Worm (Caenorhabditis elegans) whole organism, young adult: ENCODE measurements around the gene D2089.8.

Source experiments
- B0019.2 ChIP-seq: fragments of 200-800 bp; sonication (Bioruptor generic); conservative IDR thresholded peaks from 2 replicates; pipeline ENCODE4 v1.3.6; 2022; ENCODE audit warnings: missing genetic modification reagents, missing genetic modification characterization, missing compliant biosample characterization
- B0035.1 ChIP-seq: sonication (generic microtip); optimal IDR thresholded peaks from 2 replicates; lab custom pipeline; 2016; ENCODE audit warnings: missing genetic modification characterization, mild to moderate bottlenecking, missing compliant biosample characterization, missing genotype, missing genetic modification reagents
- C06A6.2 ChIP-seq: fragments of 200-800 bp; sonication (Bioruptor generic); conservative IDR thresholded peaks from 2 replicates; pipeline ENCODE4 v1.3.6; 2022; ENCODE audit warnings: missing genetic modification characterization, missing compliant biosample characterization
- D2030.7 ChIP-seq: fragments of 200-800 bp; sonication (Bioruptor generic); IDR thresholded peaks from 2 replicates; pipeline ENCODE4 v1.3.6; 2022; ENCODE audit warnings: missing genetic modification reagents, missing genetic modification characterization, missing compliant biosample characterization
- F22D6.2 ChIP-seq: sonication (generic microtip); optimal IDR thresholded peaks from 2 replicates; lab custom pipeline; 2016; ENCODE audit warnings: mild to moderate bottlenecking, missing genetic modification characterization, missing compliant biosample characterization
- F33H1.4 ChIP-seq: fragments of 200-800 bp; sonication (Bioruptor generic); IDR thresholded peaks from 2 replicates; pipeline ENCODE4 v1.3.6; 2022; ENCODE audit warnings: missing genetic modification reagents, missing genetic modification characterization, missing compliant biosample characterization
- F49E8.2 ChIP-seq: sonication (generic microtip); optimal IDR thresholded peaks from 3 replicates; lab custom pipeline; 2017; ENCODE audit warnings: missing genetic modification characterization, mild to moderate bottlenecking, missing compliant biosample characterization, antibody characterized with exemption, moderate library complexity; ENCODE audit not compliant: insufficient read depth
- F55B11.4 ChIP-seq: sonication (generic microtip); optimal IDR thresholded peaks from 2 replicates; lab custom pipeline; 2016; ENCODE audit warnings: missing compliant biosample characterization, missing genetic modification characterization, borderline replicate concordance; ENCODE audit not compliant: insufficient read depth
- T07F8.4 ChIP-seq: sonication (generic microtip); optimal IDR thresholded peaks from 2 replicates; lab custom pipeline; 2016; ENCODE audit warnings: mild to moderate bottlenecking, missing genetic modification characterization, moderate library complexity, missing compliant biosample characterization
- T26A5.8 ChIP-seq: sonication (generic microtip); optimal IDR thresholded peaks from 2 replicates; lab custom pipeline; 2016; ENCODE audit warnings: missing genetic modification characterization, missing compliant biosample characterization
- Y53G8AR.9 ChIP-seq: fragments of 200-800 bp; sonication (Bioruptor generic); conservative IDR thresholded peaks from 2 replicates; pipeline ENCODE4 v1.3.6; 2022; ENCODE audit warnings: missing genetic modification reagents, missing genetic modification characterization, missing compliant biosample characterization
- Y56A3A.18 ChIP-seq: fragments of 200-800 bp; sonication (Bioruptor generic); IDR thresholded peaks from 2 replicates; pipeline ENCODE4 v1.3.6; 2022; ENCODE audit warnings: missing genetic modification reagents, missing genetic modification characterization, missing compliant biosample characterization
- Y79H2A.3 ChIP-seq: fragments of 200-800 bp; sonication (Bioruptor generic); conservative IDR thresholded peaks from 2 replicates; pipeline ENCODE4 v1.3.6; 2022; ENCODE audit warnings: missing genetic modification reagents, missing genetic modification characterization, missing compliant biosample characterization
- Y95B8A.8 ChIP-seq: fragments of 200-800 bp; sonication (Bioruptor generic); IDR thresholded peaks from 2 replicates; pipeline ENCODE4 v1.3.6; 2022; ENCODE audit warnings: missing genetic modification reagents, missing genetic modification characterization, missing compliant biosample characterization
- atf-7 ChIP-seq: sonication (generic microtip); optimal IDR thresholded peaks from 2 replicates; lab custom pipeline; 2017; ENCODE audit warnings: mild to moderate bottlenecking, missing genetic modification characterization, missing compliant biosample characterization
- athp-1 ChIP-seq: sonication (generic microtip); optimal IDR thresholded peaks from 2 replicates; lab custom pipeline; 2017; ENCODE audit warnings: mild to moderate bottlenecking, missing genetic modification characterization, missing compliant biosample characterization
- attf-3 ChIP-seq: fragments of 200-800 bp; sonication (Bioruptor generic); conservative IDR thresholded peaks from 2 replicates; pipeline ENCODE4 v1.3.6; 2022; ENCODE audit warnings: missing genetic modification reagents, missing genetic modification characterization, missing compliant biosample characterization
- attf-5 ChIP-seq: fragments of 200-800 bp; sonication (Bioruptor generic); optimal IDR thresholded peaks from 2 replicates; lab custom pipeline; 2018; ENCODE audit warnings: mild to moderate bottlenecking, missing genetic modification characterization, missing compliant biosample characterization
- bed-1 ChIP-seq: fragments of 200-800 bp; sonication (Bioruptor generic); IDR thresholded peaks from 2 replicates; pipeline ENCODE4 v1.3.6; 2022; ENCODE audit warnings: missing genetic modification reagents, missing genetic modification characterization, missing compliant biosample characterization
- cebp-2 ChIP-seq: fragments of 200-800 bp; sonication (Bioruptor generic); IDR thresholded peaks from 2 replicates; pipeline ENCODE4 v1.3.6; 2022; ENCODE audit warnings: missing genetic modification characterization, missing compliant biosample characterization
- ceh-100 ChIP-seq: fragments of 200-800 bp; sonication (Bioruptor generic); IDR thresholded peaks from 2 replicates; pipeline ENCODE4 v1.3.6; 2022; ENCODE audit warnings: missing genetic modification reagents, missing genetic modification characterization, missing compliant biosample characterization
- ceh-91 ChIP-seq: fragments of 200-800 bp; sonication (Bioruptor generic); IDR thresholded peaks from 2 replicates; pipeline ENCODE4 v1.3.6; 2022; ENCODE audit warnings: missing genetic modification reagents, missing genetic modification characterization, missing compliant biosample characterization
- chd-7 ChIP-seq: sonication (generic microtip); optimal IDR thresholded peaks from 2 replicates; lab custom pipeline; 2016; ENCODE audit warnings: mild to moderate bottlenecking, missing genetic modification characterization, moderate library complexity, missing compliant biosample characterization
- dpff-1 ChIP-seq: sonication (generic microtip); optimal IDR thresholded peaks from 2 replicates; lab custom pipeline; 2017; ENCODE audit warnings: mild to moderate bottlenecking, missing genetic modification characterization, missing compliant biosample characterization
- ets-4 ChIP-seq: fragments of 200-800 bp; sonication (Bioruptor generic); optimal IDR thresholded peaks from 2 replicates; lab custom pipeline; 2018; ENCODE audit warnings: mild to moderate bottlenecking, missing genetic modification characterization, missing compliant biosample characterization
- fkh-3 ChIP-seq: sonication (generic microtip); optimal IDR thresholded peaks from 2 replicates; lab custom pipeline; 2016; ENCODE audit warnings: mild to moderate bottlenecking, missing genetic modification characterization, missing compliant biosample characterization
- him-1 ChIP-seq: sonication (generic microtip); optimal IDR thresholded peaks from 2 replicates; lab custom pipeline; 2016; ENCODE audit warnings: missing genotype, missing genetic modification reagents, missing genetic modification characterization, missing compliant biosample characterization
- hmg-1.2 ChIP-seq: fragments of 200-800 bp; sonication (Bioruptor generic); IDR thresholded peaks from 2 replicates; pipeline ENCODE4 v1.3.6; 2022; ENCODE audit warnings: missing genetic modification reagents, missing genetic modification characterization, missing compliant biosample characterization
- hsf-1 ChIP-seq: fragments of 200-800 bp; sonication (Bioruptor generic); IDR thresholded peaks from 2 replicates; pipeline ENCODE4 v1.3.6; 2022; ENCODE audit warnings: missing genetic modification reagents, missing genetic modification characterization, missing compliant biosample characterization
- lag-1 ChIP-seq: fragments of 200-800 bp; sonication (Bioruptor generic); IDR thresholded peaks from 2 replicates; pipeline ENCODE4 v1.3.6; 2022; ENCODE audit warnings: missing genetic modification reagents, missing genetic modification characterization, missing compliant biosample characterization
- lin-26 ChIP-seq: fragments of 200-800 bp; sonication (Bioruptor generic); IDR thresholded peaks from 2 replicates; pipeline ENCODE4 v1.3.6; 2022; ENCODE audit warnings: missing genetic modification reagents, missing genetic modification characterization, missing compliant biosample characterization
- lin-40 ChIP-seq: sonication (generic microtip); optimal IDR thresholded peaks from 2 replicates; lab custom pipeline; 2016; ENCODE audit warnings: missing genetic modification characterization, mild to moderate bottlenecking, missing compliant biosample characterization, missing genotype, missing genetic modification reagents
- lsl-1 ChIP-seq: fragments of 200-800 bp; sonication (Bioruptor generic); optimal IDR thresholded peaks from 2 replicates; lab custom pipeline; 2018; ENCODE audit warnings: mild to moderate bottlenecking, missing genetic modification characterization, moderate library complexity, missing compliant biosample characterization
- madf-3 ChIP-seq: fragments of 200-800 bp; sonication (Bioruptor generic); IDR thresholded peaks from 2 replicates; pipeline ENCODE4 v1.3.6; 2022; ENCODE audit warnings: missing genetic modification reagents, missing genetic modification characterization, missing compliant biosample characterization
- madf-6 ChIP-seq: fragments of 200-800 bp; sonication (Bioruptor generic); IDR thresholded peaks from 2 replicates; pipeline ENCODE4 v1.3.6; 2022; ENCODE audit warnings: missing genetic modification reagents, missing genetic modification characterization, missing compliant biosample characterization
- mcd-1 ChIP-seq: fragments of 200-800 bp; sonication (Bioruptor generic); IDR thresholded peaks from 2 replicates; pipeline ENCODE4 v1.3.6; 2022; ENCODE audit warnings: missing genetic modification reagents, missing genetic modification characterization, missing compliant biosample characterization
- nfyb-1 ChIP-seq: fragments of 200-800 bp; sonication (Bioruptor generic); IDR thresholded peaks from 2 replicates; pipeline ENCODE4 v1.3.6; 2022; ENCODE audit warnings: missing genetic modification reagents, missing genetic modification characterization, missing compliant biosample characterization
- nhr-120 ChIP-seq: fragments of 200-800 bp; sonication (Bioruptor generic); IDR thresholded peaks from 2 replicates; pipeline ENCODE4 v1.3.6; 2022; ENCODE audit warnings: missing genetic modification characterization, missing compliant biosample characterization
- rpc-1 ChIP-seq, 2 experiments: fragments of 150-350 bp in 1 of 2; sonication (generic microtip) in 1 of 2; optimal IDR thresholded peaks; 2 replicates each; lab custom pipeline; 2014 to 2018; ENCODE audit warnings: missing biosample characterization in 1 of 2, missing genetic modification characterization in 1 of 2, missing genetic modification reagents in 1 of 2, missing genotype in 1 of 2
- snpc-1.3 ChIP-seq: sonication (generic microtip); optimal IDR thresholded peaks from 2 replicates; lab custom pipeline; 2017; ENCODE audit warnings: missing genetic modification characterization, mild to moderate bottlenecking, missing compliant biosample characterization, antibody characterized with exemption, moderate library complexity, missing genotype, missing genetic modification reagents; ENCODE audit not compliant: insufficient read depth
- snpc-4 ChIP-seq, 5 experiments: fragments of 150-350 bp in 1 of 5; sonication (generic microtip) in 4 of 5; optimal IDR thresholded peaks; 2 replicates each; lab custom pipeline; 2014 to 2018; ENCODE audit warnings: missing genetic modification characterization in 5 of 5, missing biosample characterization in 3 of 5, antibody characterized with exemption in 2 of 5, mild to moderate bottlenecking in 2 of 5, missing compliant biosample characterization in 2 of 5, missing genotype in 2 of 5, moderate library complexity in 2 of 5, missing genetic modification reagents in 1 of 5
- somi-1 ChIP-seq: fragments of 200-800 bp; sonication (Bioruptor generic); optimal IDR thresholded peaks from 2 replicates; lab custom pipeline; 2018; ENCODE audit warnings: mild to moderate bottlenecking, missing genetic modification characterization, missing compliant biosample characterization
- tbx-9 ChIP-seq: sonication (generic microtip); optimal IDR thresholded peaks from 2 replicates; lab custom pipeline; 2016; ENCODE audit warnings: borderline replicate concordance, missing genetic modification characterization, inconsistent platforms, missing compliant biosample characterization
- tlf-1 ChIP-seq: fragments of 200-800 bp; sonication (Bioruptor generic); optimal IDR thresholded peaks from 2 replicates; lab custom pipeline; 2018; ENCODE audit warnings: mild to moderate bottlenecking, missing genetic modification characterization, missing compliant biosample characterization
- unc-62 ChIP-seq: fragments of 150-350 bp; optimal IDR thresholded peaks from 2 replicates; lab custom pipeline; 2014; ENCODE audit warnings: missing biosample characterization, missing genetic modification reagents, missing genetic modification characterization
- zim-3 ChIP-seq: sonication (generic microtip); optimal IDR thresholded peaks from 2 replicates; lab custom pipeline; 2017; ENCODE audit warnings: mild to moderate bottlenecking, missing genetic modification characterization, moderate library complexity, missing compliant biosample characterization
- ztf-18 ChIP-seq: sonication (generic microtip); optimal IDR thresholded peaks from 2 replicates; lab custom pipeline; 2016; ENCODE audit warnings: missing genotype, mild to moderate bottlenecking, missing genetic modification characterization, missing compliant biosample characterization

The D2089.8 gene

DNA sequence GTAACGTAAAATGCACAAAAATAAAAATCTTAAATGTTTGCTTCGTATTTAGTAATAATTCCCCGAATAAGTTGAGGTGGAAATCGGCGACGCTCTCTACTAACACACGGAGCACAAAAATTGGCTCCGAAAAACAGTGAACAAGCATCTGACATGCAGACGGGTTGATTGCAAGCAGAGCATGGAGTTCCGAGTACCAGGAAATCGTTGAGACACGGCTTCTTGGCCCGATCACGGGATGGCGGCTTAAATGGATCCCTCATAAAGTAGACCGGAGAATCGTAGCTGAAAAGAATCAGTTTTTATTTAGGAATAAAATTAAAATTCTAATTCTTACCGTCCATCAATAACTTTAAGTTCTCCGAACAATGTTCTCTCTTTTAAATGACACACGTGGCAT, 302 bp downstream of the D2089.8 start:
- TF ChIP-seq unc-62, result no peak
- no peak for TF ChIP-seq Y79H2A.3
- no peak for TF ChIP-seq tbx-9 (tag; lab: Kevin White, UChicago)
- no peak for TF ChIP-seq Y53G8AR.9
- TF ChIP-seq ets-4 (GFP tag; lab: Kevin White, UChicago), result no peak
- TF ChIP-seq chd-7 (tag; lab: Kevin White, UChicago), result no peak
- no peak for TF ChIP-seq F49E8.2 (tag; lab: Kevin White, UChicago)
- no peak for TF ChIP-seq athp-1 (tag; lab: Kevin White, UChicago)
- TF ChIP-seq attf-5 (GFP tag; lab: Kevin White, UChicago), result no peak
- no peak for TF ChIP-seq zim-3 (tag; lab: Kevin White, UChicago)
- no peak for TF ChIP-seq lsl-1 (GFP tag; lab: Kevin White, UChicago)
- TF ChIP-seq bed-1 (GFP tag; lab: Robert Waterston, UW), result no peak
- TF ChIP-seq snpc-4 (GFP tag; optimal IDR thresholded peaks at IDR 0.05; lab: Kevin White, UChicago), result no peak
- TF ChIP-seq snpc-4 (tag; optimal IDR thresholded peaks at IDR 0.05; lab: Kevin White, UChicago), result no peak
- TF ChIP-seq lin-40, result no peak
- TF ChIP-seq snpc-1.3 (tag; lab: Kevin White, UChicago), result peak; percentile 0
- no peak for TF ChIP-seq tlf-1 (GFP tag; lab: Kevin White, UChicago)
- TF ChIP-seq C06A6.2 (GFP tag; lab: Robert Waterston, UW), result no peak
- TF ChIP-seq D2030.7 (GFP tag; lab: Robert Waterston, UW), result 0 out of 2 replicates have a peak, but pooled peaks have one; percentile 13
- no peak for TF ChIP-seq T07F8.4 (tag; lab: Kevin White, UChicago)
- TF ChIP-seq madf-6 (GFP tag; lab: Robert Waterston, UW), result peak; percentile 22; the same call in 1 of the 2 replicates
- no peak for TF ChIP-seq fkh-3 (tag; lab: Kevin White, UChicago)
- no peak for TF ChIP-seq hmg-1.2 (GFP tag; lab: Robert Waterston, UW)
- TF ChIP-seq T26A5.8 (tag; lab: Kevin White, UChicago), result no peak
- no peak for TF ChIP-seq ztf-18
- no peak for TF ChIP-seq somi-1
- TF ChIP-seq F22D6.2 (tag; lab: Kevin White, UChicago), result no peak
- TF ChIP-seq F33H1.4 (GFP tag; lab: Robert Waterston, UW), result peak; percentile 34; the same call in 1 of the 2 replicates
- TF ChIP-seq ceh-91, result no peak
- no peak for TF ChIP-seq cebp-2 (GFP tag; lab: Robert Waterston, UW)
- TF ChIP-seq attf-3, result no peak
- TF ChIP-seq dpff-1 (tag; lab: Kevin White, UChicago), result no peak
- 0 out of 2 replicates have a peak, but pooled peaks have one; percentile 32 for TF ChIP-seq hsf-1 (GFP tag; lab: Robert Waterston, UW)
- no peak for TF ChIP-seq F55B11.4 (tag; lab: Kevin White, UChicago)
- no peak for TF ChIP-seq ceh-100
- TF ChIP-seq him-1 (tag; lab: Kevin White, UChicago), result no peak
- TF ChIP-seq madf-3 (GFP tag; lab: Robert Waterston, UW), result 0 out of 2 replicates have a peak, but pooled peaks have one; percentile 2
- TF ChIP-seq atf-7 (tag; lab: Kevin White, UChicago), result no peak
- no peak for TF ChIP-seq Y56A3A.18 (GFP tag; lab: Robert Waterston, UW)
- TF ChIP-seq B0019.2, result 0 out of 2 replicates have a peak, but pooled peaks have one; percentile 9
- no peak for TF ChIP-seq rpc-1 (optimal IDR thresholded peaks at IDR 0.05; lab: Kevin White, UChicago)
- no peak for TF ChIP-seq rpc-1 (tag; optimal IDR thresholded peaks at IDR 0.05; lab: Kevin White, UChicago)
- TF ChIP-seq mcd-1 (GFP tag; lab: Robert Waterston, UW), result 0 out of 2 replicates have a peak, but pooled peaks have one; percentile 4
- no peak for TF ChIP-seq Y95B8A.8 (GFP tag; lab: Robert Waterston, UW)
- peak; percentile 59; the same call in 1 of the 2 replicates for TF ChIP-seq nfyb-1 (GFP tag; lab: Robert Waterston, UW)
- TF ChIP-seq nhr-120, result no peak
- TF ChIP-seq lag-1 (GFP tag; lab: Robert Waterston, UW), result no peak
- no peak for TF ChIP-seq B0035.1 (tag; lab: Kevin White, UChicago)
- TF ChIP-seq lin-26, result no peak
